Worm (Caenorhabditis elegans) whole organism, L2 larva: Measurements from ENCODE around the gene frpr-6.

Experiments used
- C34F6.9 ChIP-seq: fragments of 150-350 bp; optimal IDR thresholded peaks from 2 replicates; lab custom pipeline; 2014; ENCODE audit warnings: missing biosample characterization, missing genetic modification characterization
- F13H6.1 ChIP-seq: sonication (generic microtip); optimal IDR thresholded peaks from 2 replicates; lab custom pipeline; 2016; ENCODE audit warnings: missing genetic modification characterization, missing compliant biosample characterization
- R02D3.7 ChIP-seq: fragments of 150-350 bp; optimal IDR thresholded peaks from 2 replicates; lab custom pipeline; 2014; ENCODE audit warnings: missing biosample characterization, missing genetic modification characterization
- Y55F3AM.14 ChIP-seq: fragments of 200-800 bp; sonication (Bioruptor generic); optimal IDR thresholded peaks from 2 replicates; lab custom pipeline; 2018; ENCODE audit warnings: mild to moderate bottlenecking, missing genetic modification characterization, missing compliant biosample characterization
- ZK546.5 ChIP-seq: sonication (generic microtip); optimal IDR thresholded peaks from 2 replicates; lab custom pipeline; 2017; ENCODE audit warnings: missing biosample characterization, missing genetic modification characterization
- alr-1 ChIP-seq: fragments of 150-350 bp; optimal IDR thresholded peaks from 2 replicates; lab custom pipeline; 2014; ENCODE audit warnings: missing biosample characterization, missing genetic modification characterization
- aly-2 ChIP-seq: fragments of 150-350 bp; optimal IDR thresholded peaks from 2 replicates; lab custom pipeline; 2014; ENCODE audit warnings: missing biosample characterization, missing genetic modification characterization
- ama-1 ChIP-seq: fragments of 150-350 bp; optimal IDR thresholded peaks from 2 replicates; lab custom pipeline; 2018; ENCODE audit warnings: inconsistent platforms
- crh-2 ChIP-seq: sonication (generic microtip); optimal IDR thresholded peaks from 2 replicates; lab custom pipeline; 2017; ENCODE audit warnings: missing biosample characterization, missing genetic modification characterization
- dmd-4 ChIP-seq: sonication (generic microtip); optimal IDR thresholded peaks from 2 replicates; lab custom pipeline; 2017; ENCODE audit warnings: missing biosample characterization, missing genetic modification characterization
- egl-27 ChIP-seq: sonication (generic microtip); optimal IDR thresholded peaks from 3 replicates; lab custom pipeline; 2017; ENCODE audit warnings: missing biosample characterization, missing genetic modification reagents, missing genetic modification characterization
- gmeb-1 ChIP-seq: fragments of 150-350 bp; optimal IDR thresholded peaks from 2 replicates; lab custom pipeline; 2014; ENCODE audit warnings: missing biosample characterization, missing genetic modification characterization
- lin-11 ChIP-seq: fragments of 150-350 bp; sonication (generic microtip); optimal IDR thresholded peaks from 2 replicates; lab custom pipeline; 2014; ENCODE audit warnings: missing biosample characterization, missing genetic modification characterization, inconsistent platforms, mixed read lengths
- lin-13 ChIP-seq: fragments of 150-350 bp; optimal IDR thresholded peaks from 2 replicates; lab custom pipeline; 2014; ENCODE audit warnings: missing biosample characterization, missing genetic modification reagents, missing genetic modification characterization
- lsy-2 ChIP-seq, 2 experiments: fragments of 150-350 bp in 1 of 2; sonication (generic microtip) in 1 of 2; optimal IDR thresholded peaks; 2 replicates each; lab custom pipeline; 2014 to 2017; ENCODE audit warnings: missing biosample characterization in 2 of 2, missing genetic modification characterization in 2 of 2
- mab-5 ChIP-seq: fragments of 150-350 bp; optimal IDR thresholded peaks from 2 replicates; lab custom pipeline; 2014; ENCODE audit warnings: missing biosample characterization, missing genetic modification characterization
- mbf-1 ChIP-seq: sonication (generic microtip); optimal IDR thresholded peaks from 2 replicates; lab custom pipeline; 2017; ENCODE audit warnings: missing biosample characterization, missing genetic modification characterization
- mdl-1 ChIP-seq, 2 experiments: fragments of 150-350 bp in 1 of 2; sonication (generic microtip) in 1 of 2; optimal IDR thresholded peaks; 2 replicates each; lab custom pipeline; 2017; ENCODE audit warnings: missing biosample characterization in 2 of 2, missing genetic modification characterization in 2 of 2
- nhr-10 ChIP-seq: sonication (generic microtip); optimal IDR thresholded peaks from 2 replicates; lab custom pipeline; 2017; ENCODE audit warnings: missing biosample characterization, missing genetic modification characterization
- nhr-129 ChIP-seq: fragments of 150-350 bp; optimal IDR thresholded peaks from 2 replicates; lab custom pipeline; 2014; ENCODE audit warnings: missing biosample characterization, missing genetic modification characterization
- nhr-21 ChIP-seq: fragments of 150-350 bp; optimal IDR thresholded peaks from 2 replicates; lab custom pipeline; 2014; ENCODE audit warnings: missing biosample characterization, missing genetic modification characterization
- nhr-23 ChIP-seq: fragments of 150-350 bp; optimal IDR thresholded peaks from 2 replicates; lab custom pipeline; 2014; ENCODE audit warnings: missing biosample characterization, missing genetic modification reagents, missing genetic modification characterization
- nhr-237 ChIP-seq: fragments of 150-350 bp; optimal IDR thresholded peaks from 2 replicates; lab custom pipeline; 2014; ENCODE audit warnings: missing biosample characterization, missing genetic modification characterization
- nhr-25 ChIP-seq: fragments of 150-350 bp; sonication (generic microtip); optimal IDR thresholded peaks from 3 replicates; lab custom pipeline; 2014; ENCODE audit warnings: missing biosample characterization, missing genetic modification characterization
- nhr-6 ChIP-seq: fragments of 150-350 bp; optimal IDR thresholded peaks from 2 replicates; lab custom pipeline; 2014; ENCODE audit warnings: missing biosample characterization, missing genetic modification characterization
- peb-1 ChIP-seq: fragments of 150-350 bp; optimal IDR thresholded peaks from 2 replicates; lab custom pipeline; 2014; ENCODE audit warnings: missing biosample characterization, missing genetic modification characterization
- sem-4 ChIP-seq: fragments of 150-350 bp; optimal IDR thresholded peaks from 2 replicates; lab custom pipeline; 2014; ENCODE audit warnings: missing biosample characterization, missing genetic modification reagents, missing genetic modification characterization
- skn-1 ChIP-seq: sonication (generic microtip); optimal IDR thresholded peaks from 2 replicates; lab custom pipeline; 2017; ENCODE audit warnings: missing biosample characterization, missing genetic modification characterization
- sma-3 ChIP-seq: sonication (generic microtip); optimal IDR thresholded peaks from 2 replicates; lab custom pipeline; 2016; ENCODE audit warnings: missing genetic modification reagents, missing genetic modification characterization, missing compliant biosample characterization
- sma-9 ChIP-seq, 2 experiments: fragments of 150-350 bp in 1 of 2; sonication (generic microtip) in 1 of 2; optimal IDR thresholded peaks; 2 replicates each; lab custom pipeline; 2014 to 2016; ENCODE audit warnings: missing genetic modification characterization in 2 of 2, mild to moderate bottlenecking in 1 of 2, missing biosample characterization in 1 of 2, missing compliant biosample characterization in 1 of 2, missing genetic modification reagents in 1 of 2, moderate library complexity in 1 of 2
- snpc-4 ChIP-seq: fragments of 150-350 bp; optimal IDR thresholded peaks from 2 replicates; lab custom pipeline; 2014; ENCODE audit warnings: missing biosample characterization, missing genetic modification characterization
- unc-39 ChIP-seq: fragments of 150-350 bp; optimal IDR thresholded peaks from 2 replicates; lab custom pipeline; 2014; ENCODE audit warnings: missing biosample characterization, missing genetic modification characterization
- unc-55 ChIP-seq: fragments of 150-350 bp; sonication (generic microtip); optimal IDR thresholded peaks from 3 replicates; lab custom pipeline; 2014; ENCODE audit warnings: missing biosample characterization, missing genetic modification reagents, missing genetic modification characterization
- unc-62 ChIP-seq: fragments of 150-350 bp; optimal IDR thresholded peaks from 2 replicates; lab custom pipeline; 2014; ENCODE audit warnings: missing biosample characterization, missing genetic modification reagents, missing genetic modification characterization
- zag-1 ChIP-seq: fragments of 150-350 bp; optimal IDR thresholded peaks from 2 replicates; lab custom pipeline; 2014; ENCODE audit warnings: missing biosample characterization, missing genetic modification characterization
- ztf-11 ChIP-seq: sonication (generic microtip); optimal IDR thresholded peaks from 2 replicates; lab custom pipeline; 2017; ENCODE audit warnings: missing biosample characterization, missing genetic modification characterization
- ztf-4 ChIP-seq: fragments of 150-350 bp; optimal IDR thresholded peaks from 2 replicates; lab custom pipeline; 2014; ENCODE audit warnings: missing biosample characterization, missing genetic modification characterization

Gene frpr-6

ce11 chrV:9094976-9095375, 6.0 kb downstream of the frpr-6 start:
- peak; percentile 20 for TF ChIP-seq C34F6.9 (tag; lab: Kevin White, UChicago)
- peak; percentile 43 for TF ChIP-seq sma-9 (GFP tag; optimal IDR thresholded peaks at IDR 0.05; lab: Kevin White, UChicago)
- no peak for TF ChIP-seq sma-9 (tag; optimal IDR thresholded peaks at IDR 0.05; lab: Kevin White, UChicago)
- no peak for TF ChIP-seq nhr-21
- peak; percentile 13 for TF ChIP-seq crh-2 (tag; lab: Kevin White, UChicago)
- TF ChIP-seq mdl-1 (tag; optimal IDR thresholded peaks at IDR 0.05; lab: Kevin White, UChicago): no peak
- TF ChIP-seq lsy-2 (tag; optimal IDR thresholded peaks at IDR 0.05; lab: Kevin White, UChicago): peak in 1 of 2 experiments; percentile 5
- no peak for TF ChIP-seq mab-5

- peak; percentile 58 for TF ChIP-seq sma-3 (GFP tag; lab: Kevin White, UChicago)
- TF ChIP-seq sma-9 (GFP tag; optimal IDR thresholded peaks at IDR 0.05; lab: Kevin White, UChicago): peak; percentile 96
- no peak for TF ChIP-seq sma-9 (tag; optimal IDR thresholded peaks at IDR 0.05; lab: Kevin White, UChicago)
- TF ChIP-seq gmeb-1: peak; percentile 51
- peak; percentile 68 for TF ChIP-seq C34F6.9 (tag; lab: Kevin White, UChicago)
- no peak for TF ChIP-seq R02D3.7
- TF ChIP-seq mdl-1 (tag; optimal IDR thresholded peaks at IDR 0.05; lab: Kevin White, UChicago): peak in 1 of 2 experiments; percentile 39
- TF ChIP-seq lin-11 (tag; lab: Kevin White, UChicago): peak; percentile 7
- TF ChIP-seq snpc-4 (tag; lab: Kevin White, UChicago): peak; percentile 35
- TF ChIP-seq unc-55 (GFP tag; lab: Kevin White, UChicago): peak; percentile 0
- no peak for TF ChIP-seq alr-1 (tag; lab: Kevin White, UChicago)
- peak; percentile 81 for TF ChIP-seq crh-2 (tag; lab: Kevin White, UChicago)
- TF ChIP-seq nhr-237: no peak
- no peak for TF ChIP-seq nhr-23 (tag; lab: Kevin White, UChicago)
- TF ChIP-seq lin-13 (GFP tag; lab: Kevin White, UChicago): no peak
- peak; percentile 75 for TF ChIP-seq F13H6.1 (tag; lab: Kevin White, UChicago)
- no peak for TF ChIP-seq egl-27 (tag; lab: Kevin White, UChicago)
- TF ChIP-seq nhr-21: peak; percentile 21
- TF ChIP-seq mbf-1 (tag; lab: Kevin White, UChicago): no peak
- no peak for TF ChIP-seq ztf-11
- TF ChIP-seq skn-1 (tag; lab: Kevin White, UChicago): no peak
- TF ChIP-seq unc-39 (tag; lab: Kevin White, UChicago): no peak
- peak; percentile 93 for TF ChIP-seq nhr-129 (tag; lab: Kevin White, UChicago)
- TF ChIP-seq nhr-6 (tag; lab: Kevin White, UChicago): no peak
- TF ChIP-seq lsy-2 (tag; optimal IDR thresholded peaks at IDR 0.05; lab: Kevin White, UChicago): peak in 1 of 2 experiments; percentile 72
- peak; percentile 48 for TF ChIP-seq Y55F3AM.14 (GFP tag; lab: Kevin White, UChicago)
- TF ChIP-seq nhr-25 (tag; lab: Kevin White, UChicago): peak; percentile 5
- TF ChIP-seq ama-1 (lab: Kevin White, UChicago): peak; percentile 46
- no peak for TF ChIP-seq sem-4 (tag; lab: Kevin White, UChicago)
- TF ChIP-seq ZK546.5 (tag; lab: Kevin White, UChicago): no peak
- TF ChIP-seq ztf-4 (tag; lab: Kevin White, UChicago): peak; percentile 35
Measured at ce11 chrV:9094060-9094628, 6.8 kb downstream of the frpr-6 start.

- TF ChIP-seq nhr-129 (tag; lab: Kevin White, UChicago): peak; percentile 24
- peak; percentile 40 for TF ChIP-seq C34F6.9 (tag; lab: Kevin White, UChicago)
- TF ChIP-seq nhr-6 (tag; lab: Kevin White, UChicago): no peak
- no peak for TF ChIP-seq nhr-10 (tag; lab: Kevin White, UChicago)
- TF ChIP-seq lsy-2 (tag; optimal IDR thresholded peaks at IDR 0.05; lab: Kevin White, UChicago): peak in 1 of 2 experiments; percentile 4
- no peak for TF ChIP-seq aly-2 (tag; lab: Kevin White, UChicago)
- no peak for TF ChIP-seq sem-4 (tag; lab: Kevin White, UChicago)
- TF ChIP-seq unc-55 (GFP tag; lab: Kevin White, UChicago): peak; percentile 53
- TF ChIP-seq peb-1: no peak
- TF ChIP-seq unc-62 (GFP tag; lab: Kevin White, UChicago): no peak
- peak; percentile 28 for TF ChIP-seq sma-9 (GFP tag; optimal IDR thresholded peaks at IDR 0.05; lab: Kevin White, UChicago)
- no peak for TF ChIP-seq sma-9 (tag; optimal IDR thresholded peaks at IDR 0.05; lab: Kevin White, UChicago)
- TF ChIP-seq ztf-11: no peak
- no peak for TF ChIP-seq dmd-4
- TF ChIP-seq ama-1 (lab: Kevin White, UChicago): no peak
- TF ChIP-seq gmeb-1: no peak
- no peak for TF ChIP-seq alr-1 (tag; lab: Kevin White, UChicago)
- TF ChIP-seq zag-1: peak; percentile 53
Measured at ce11 chrV:9092209-9092608, 8.8 kb downstream of the frpr-6 start, which contains the start of gene T27E4.1. Gene T27E4.1, plus strand, starts transcription at chrV:9092345.
